Worm (Caenorhabditis elegans) whole organism, L1 larva: ENCODE measurements around the gene ZC132.3.
A peak's percentile ranks its signal among the peaks of the same experiment; 100 is the strongest.
"Not testable (repeated sequence)": the region's sequence is repeated elsewhere in the genome, so short reads cannot be mapped to it uniquely, and the experiment has no call there.

Experiments
- alr-1 ChIP-seq: fragments of 200-800 bp; sonication (Bioruptor generic); optimal IDR thresholded peaks from 2 replicates; lab custom pipeline; 2018; ENCODE audit warnings: borderline replicate concordance, mild to moderate bottlenecking, missing genetic modification characterization, missing compliant biosample characterization
- aly-2 ChIP-seq: fragments of 150-350 bp; optimal IDR thresholded peaks from 2 replicates; lab custom pipeline; 2014; ENCODE audit warnings: missing biosample characterization, missing genetic modification characterization
- ceh-88 ChIP-seq: fragments of 200-800 bp; sonication (Bioruptor generic); IDR thresholded peaks from 2 replicates; pipeline ENCODE4 v1.3.6; 2022; ENCODE audit warnings: missing genetic modification characterization, missing compliant biosample characterization
- ces-1 ChIP-seq: fragments of 150-350 bp; optimal IDR thresholded peaks from 2 replicates; lab custom pipeline; 2014; ENCODE audit warnings: missing biosample characterization, missing genetic modification reagents, missing genetic modification characterization
- efl-1 ChIP-seq, 4 experiments: fragments of 150-350 bp; optimal IDR thresholded peaks in 3 of 4; peaks in 1 of 4; 1 replicate in 1 of 4; 2 replicates in 3 of 4; lab custom pipeline; 2014; ENCODE audit warnings: missing biosample characterization in 2 of 4, missing genetic modification characterization in 2 of 4, missing genetic modification reagents in 2 of 4
- efl-3 ChIP-seq: fragments of 200-800 bp; sonication (Bioruptor generic); optimal IDR thresholded peaks from 2 replicates; lab custom pipeline; 2018; ENCODE audit warnings: mild to moderate bottlenecking, missing genetic modification characterization, missing compliant biosample characterization
- egl-13 ChIP-seq: sonication (generic microtip); optimal IDR thresholded peaks from 2 replicates; lab custom pipeline; 2016; ENCODE audit warnings: missing genotype, missing genetic modification reagents, missing genetic modification characterization, missing compliant biosample characterization
- egl-27 ChIP-seq, 2 experiments: fragments of 150-350 bp in 1 of 2; sonication (generic microtip); optimal IDR thresholded peaks; 3 replicates each; lab custom pipeline; 2017 to 2018; ENCODE audit warnings: missing biosample characterization in 2 of 2, missing genetic modification characterization in 2 of 2, missing genetic modification reagents in 2 of 2
- elt-3 ChIP-seq, 6 experiments: fragments of 150-350 bp in 1 of 6; sonication (generic microtip); optimal IDR thresholded peaks; 2 replicates each; lab custom pipeline; 2017 to 2018; ENCODE audit warnings: missing biosample characterization in 6 of 6, missing genetic modification characterization in 6 of 6, inconsistent platforms in 1 of 6
- fkh-4 ChIP-seq: sonication (generic microtip); optimal IDR thresholded peaks from 2 replicates; lab custom pipeline; 2016; ENCODE audit warnings: missing compliant biosample characterization, missing genetic modification characterization, borderline replicate concordance
- grh-1 ChIP-seq: fragments of 200-800 bp; sonication (Bioruptor generic); IDR thresholded peaks from 2 replicates; pipeline ENCODE4 v1.3.6; 2022; ENCODE audit warnings: missing genetic modification reagents, missing genetic modification characterization, missing compliant biosample characterization
- lin-14 ChIP-seq: fragments of 200-800 bp; sonication (Bioruptor generic); optimal IDR thresholded peaks from 2 replicates; lab custom pipeline; 2018; ENCODE audit warnings: mild to moderate bottlenecking, missing genetic modification characterization, moderate library complexity, missing compliant biosample characterization
- lin-35 ChIP-seq, 2 experiments: fragments of 150-350 bp; optimal IDR thresholded peaks; 2 replicates each; lab custom pipeline; 2014; ENCODE audit warnings: missing biosample characterization in 2 of 2, missing genetic modification characterization in 2 of 2, missing genetic modification reagents in 2 of 2
- mef-2 ChIP-seq: fragments of 150-350 bp; optimal IDR thresholded peaks from 2 replicates; lab custom pipeline; 2014; ENCODE audit warnings: missing biosample characterization, missing genetic modification characterization
- nhr-76 ChIP-seq: sonication (generic microtip); optimal IDR thresholded peaks from 2 replicates; lab custom pipeline; 2017; ENCODE audit warnings: missing biosample characterization, missing genetic modification characterization
- nhr-84 ChIP-seq: sonication (generic microtip); optimal IDR thresholded peaks from 2 replicates; lab custom pipeline; 2017; ENCODE audit warnings: missing biosample characterization, missing genetic modification characterization
- nhr-85 ChIP-seq: sonication (generic microtip); peaks from one replicate; lab custom pipeline; 2016; ENCODE audit warnings: missing genetic modification characterization, inconsistent platforms, missing compliant biosample characterization
- pax-3 ChIP-seq: fragments of 200-800 bp; sonication (Bioruptor generic); optimal IDR thresholded peaks from 2 replicates; lab custom pipeline; 2018; ENCODE audit warnings: mild to moderate bottlenecking, missing genetic modification characterization, moderate library complexity, missing compliant biosample characterization
- skn-1 ChIP-seq: fragments of 150-350 bp; optimal IDR thresholded peaks from 2 replicates; lab custom pipeline; 2014; ENCODE audit warnings: missing biosample characterization, missing genetic modification characterization
- zip-4 ChIP-seq: fragments of 200-800 bp; sonication (Bioruptor generic); optimal IDR thresholded peaks from 2 replicates; lab custom pipeline; 2018; ENCODE audit warnings: mild to moderate bottlenecking, missing genetic modification characterization, moderate library complexity, missing compliant biosample characterization

The ZC132.3 gene

DNA sequence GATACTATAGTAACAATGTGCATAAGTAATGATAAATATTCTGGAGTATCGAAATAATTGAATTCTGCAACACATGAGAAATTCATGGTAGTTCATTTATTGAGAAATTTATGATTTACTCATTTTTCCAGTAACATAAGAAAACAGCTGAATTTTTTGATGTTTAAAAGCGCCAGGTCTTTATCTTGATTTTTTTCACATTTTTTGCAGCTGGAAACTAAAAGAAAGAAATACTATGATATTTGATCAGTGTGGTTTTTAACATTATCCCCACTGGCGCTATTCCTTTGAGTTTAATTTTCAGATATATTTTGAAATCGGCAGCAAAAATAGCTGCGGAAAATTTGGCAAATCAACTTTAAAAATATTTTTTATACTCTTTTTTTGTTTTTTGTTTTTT, 6.2 kb downstream of the ZC132.3 start, which contains the start of gene srh-194:
Gene srh-194 (minus strand): TSS at position 101 of the 400 bp plus-strand sequence.
- TF ChIP-seq nhr-85 (tag; lab: Kevin White, UChicago), result peak; percentile 6
- TF ChIP-seq, all 84 proteins: peak for 1; not testable (repeated sequence) for 83

DNA sequence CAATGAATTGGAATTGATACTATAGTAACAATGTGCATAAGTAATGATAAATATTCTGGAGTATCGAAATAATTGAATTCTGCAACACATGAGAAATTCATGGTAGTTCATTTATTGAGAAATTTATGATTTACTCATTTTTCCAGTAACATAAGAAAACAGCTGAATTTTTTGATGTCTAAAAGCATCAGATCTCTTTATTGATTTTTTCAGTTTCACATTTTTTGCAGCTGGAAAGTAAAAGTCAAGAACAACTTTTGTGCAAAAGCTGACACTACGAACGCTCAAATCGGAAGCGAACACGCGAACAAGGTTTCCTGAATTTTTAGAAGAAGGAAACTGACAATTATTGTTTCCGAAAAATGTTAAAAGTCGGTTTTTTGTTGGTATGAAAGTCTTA, 9.5 kb downstream of the ZC132.3 start, which contains the start of gene srh-193:
Gene srh-193 (minus strand): TSS at position 101 of the 400 bp plus-strand sequence.
- not testable (repeated sequence) for TF ChIP-seq efl-1 (optimal IDR thresholded peaks at IDR 0.05; lab: Kevin White, UChicago)
- peak in 1 of 2 experiments; percentile 71 for TF ChIP-seq efl-1 (GFP tag; optimal IDR thresholded peaks at IDR 0.05 in 1 of 2; lab: Kevin White, UChicago)

DNA sequence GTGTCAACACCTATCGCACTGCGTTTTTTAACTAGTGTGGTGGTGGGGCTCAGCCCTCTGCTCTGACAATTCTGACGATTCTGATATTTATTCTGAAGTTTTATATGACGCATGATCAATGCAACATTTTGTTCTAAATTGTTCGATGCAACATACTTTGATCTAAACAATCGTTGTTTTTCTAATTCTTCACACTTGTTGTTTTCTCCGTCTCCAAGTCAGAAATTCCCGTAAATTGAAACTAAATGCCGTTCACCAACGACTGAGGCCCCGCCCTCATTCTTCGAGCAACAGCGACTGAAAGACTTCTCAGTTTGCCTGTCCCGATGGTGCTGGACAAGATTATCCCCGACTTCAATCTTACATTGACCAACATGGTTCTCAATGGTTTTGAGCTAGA, 14.9 kb downstream of the ZC132.3 start, which contains the start of gene srt-19:
Gene srt-19 (plus strand): TSS at position 301 of the 400 bp plus-strand sequence.
- TF ChIP-seq egl-13 (tag; lab: Kevin White, UChicago); aly-2 (tag; lab: Kevin White, UChicago); grh-1 (GFP tag; lab: Robert Waterston, UW): not testable (repeated sequence)

DNA sequence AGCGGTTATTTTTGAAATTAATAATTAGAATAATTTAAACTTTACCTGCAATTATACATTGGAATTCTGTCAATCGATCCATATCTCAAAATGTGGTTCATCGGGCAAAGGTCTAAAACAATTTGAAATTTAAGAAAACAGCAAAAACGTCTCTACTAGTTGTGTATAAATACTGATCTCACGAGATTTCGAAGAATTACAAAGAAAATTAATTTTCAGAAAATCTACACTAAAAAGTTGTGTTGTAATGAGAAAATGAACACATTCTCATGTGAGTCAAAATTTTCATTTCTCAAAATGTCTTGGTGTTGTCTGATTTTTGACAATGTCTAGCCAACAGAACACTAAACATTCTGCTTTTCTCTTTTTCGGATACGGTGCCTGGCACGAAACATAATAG, 17.9 kb downstream of the ZC132.3 start, which contains the start of gene srt-37:
Gene srt-37 (minus strand): TSS at position 101 of the 400 bp plus-strand sequence.
- TF ChIP-seq lin-35 (GFP tag; optimal IDR thresholded peaks at IDR 0.05; lab: Kevin White, UChicago); mef-2 (tag; lab: Kevin White, UChicago); skn-1 (tag; lab: Kevin White, UChicago): not testable (repeated sequence)
- TF ChIP-seq, all 84 proteins: peak for 0; not testable (repeated sequence) for 84

DNA sequence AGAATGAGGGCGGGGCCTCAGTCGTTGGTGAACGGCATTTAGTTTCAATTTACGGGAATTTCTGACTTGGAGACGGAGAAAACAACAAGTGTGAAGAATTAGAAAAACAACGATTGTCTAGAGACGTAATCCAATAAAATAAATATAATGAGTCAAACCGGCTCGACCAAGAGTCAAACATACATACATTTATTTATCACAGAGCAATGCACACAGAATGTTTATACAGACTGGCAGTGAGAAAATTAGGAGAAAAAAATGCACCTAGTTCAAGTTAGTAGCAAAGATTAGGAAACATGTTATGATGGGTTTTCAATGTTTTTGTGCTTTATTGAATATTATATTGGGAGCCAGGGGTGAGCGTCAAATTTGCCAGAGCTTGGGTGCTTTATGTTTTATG, 20.9 kb downstream of the ZC132.3 start, which contains the start of gene srt-20:
Gene srt-20 (minus strand): TSS at position 101 of the 400 bp plus-strand sequence.
- TF ChIP-seq pax-3 (tag; lab: Kevin White, UChicago); efl-3 (GFP tag; lab: Kevin White, UChicago); fkh-4 (tag; lab: Kevin White, UChicago): not testable (repeated sequence)

DNA sequence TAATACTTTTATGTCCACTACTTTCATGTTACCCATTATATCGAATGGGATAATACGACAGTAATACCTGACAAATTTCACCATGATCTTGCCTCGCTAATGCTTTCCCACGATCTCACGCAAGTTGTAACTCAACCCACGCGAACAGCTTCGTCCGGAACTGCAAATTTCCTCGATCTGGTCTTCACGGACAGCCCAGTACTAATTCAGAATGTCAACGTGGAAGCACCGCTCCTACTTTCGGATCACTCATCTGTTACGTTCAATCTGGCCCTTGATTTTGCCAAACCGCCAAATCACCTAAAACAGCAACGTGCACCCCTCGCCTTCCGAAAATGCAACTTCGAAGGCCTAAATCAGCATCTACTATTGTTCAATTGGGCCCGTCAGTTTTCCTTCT, 26.3 kb downstream of the ZC132.3 start:
- TF ChIP-seq egl-27 (tag; optimal IDR thresholded peaks at IDR 0.05; lab: Kevin White, UChicago), result no peak
- TF ChIP-seq zip-4 (GFP tag; lab: Kevin White, UChicago), result no peak
- no peak for TF ChIP-seq nhr-84 (tag; lab: Kevin White, UChicago)

DNA sequence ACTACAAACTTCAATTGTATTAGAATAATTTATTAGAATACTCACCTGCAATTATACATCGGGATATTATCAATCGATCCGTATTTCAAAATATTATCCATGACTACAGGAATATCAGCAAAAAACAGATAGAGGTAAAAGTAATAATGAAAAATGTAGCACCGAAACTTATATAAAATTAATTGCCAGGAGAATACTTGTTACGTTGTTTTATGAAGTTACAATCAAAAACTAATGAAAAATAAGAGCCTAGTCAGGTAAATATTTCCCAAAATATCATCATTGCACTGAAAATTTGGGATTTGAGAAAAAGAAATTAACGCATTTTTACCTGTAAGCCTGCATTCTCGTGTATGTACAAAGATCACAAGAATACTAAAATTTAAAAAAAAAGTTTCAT, 28.4 kb downstream of the ZC132.3 start, which contains the start of gene srt-38:
Gene srt-38 (minus strand): TSS at position 101 of the 400 bp plus-strand sequence.
- not testable (repeated sequence) for TF ChIP-seq ceh-88 (GFP tag; lab: Robert Waterston, UW); ces-1 (GFP tag; lab: Kevin White, UChicago); lin-14
- TF ChIP-seq, all 84 proteins: peak for 0; not testable (repeated sequence) for 84

DNA sequence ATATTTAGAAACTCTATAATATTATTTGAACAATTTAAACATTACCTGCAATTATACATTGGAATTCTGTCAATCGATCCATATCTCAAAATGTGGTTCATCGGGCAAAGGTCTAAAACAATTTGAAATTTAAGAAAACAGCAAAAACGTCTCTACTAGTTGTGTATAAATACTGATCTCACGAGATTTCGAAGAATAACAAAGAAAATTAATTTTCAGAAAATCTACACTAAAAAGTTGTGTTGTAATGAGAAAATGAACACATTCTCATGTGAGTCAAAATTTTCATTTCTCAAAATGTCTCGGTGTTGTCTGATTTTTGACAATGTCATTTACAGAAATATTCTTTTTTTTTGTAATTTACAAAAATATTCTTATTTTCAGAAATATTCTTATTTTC, 31.4 kb downstream of the ZC132.3 start, which contains the start of gene srt-36:
Gene srt-36 (minus strand): TSS at position 101 of the 400 bp plus-strand sequence.
- TF ChIP-seq alr-1; nhr-76 (tag; lab: Kevin White, UChicago); nhr-85 (tag; lab: Kevin White, UChicago): not testable (repeated sequence)

DNA sequence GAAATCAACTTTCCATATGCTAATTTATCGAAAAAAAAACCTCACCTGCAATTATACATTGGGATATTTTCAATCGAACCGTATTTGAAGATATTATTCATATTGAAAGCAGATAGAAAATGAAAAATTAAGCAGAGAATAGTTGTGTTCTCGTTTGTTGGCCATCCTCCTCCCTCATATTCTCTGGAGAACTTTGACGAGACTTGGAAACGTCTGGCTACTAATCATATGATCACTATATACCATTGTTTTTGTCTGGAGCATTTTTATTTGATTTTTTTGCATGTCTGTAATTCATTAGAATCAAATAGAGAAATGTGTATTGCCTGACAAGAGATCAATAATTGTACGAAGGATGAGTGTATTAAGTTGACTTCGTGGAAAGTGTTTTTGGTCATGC, 35.1 kb downstream of the ZC132.3 start, which contains the start of gene srt-35:
Gene srt-35 (minus strand): TSS at position 101 of the 400 bp plus-strand sequence.
- TF ChIP-seq efl-3 (GFP tag; lab: Kevin White, UChicago), result no peak

DNA sequence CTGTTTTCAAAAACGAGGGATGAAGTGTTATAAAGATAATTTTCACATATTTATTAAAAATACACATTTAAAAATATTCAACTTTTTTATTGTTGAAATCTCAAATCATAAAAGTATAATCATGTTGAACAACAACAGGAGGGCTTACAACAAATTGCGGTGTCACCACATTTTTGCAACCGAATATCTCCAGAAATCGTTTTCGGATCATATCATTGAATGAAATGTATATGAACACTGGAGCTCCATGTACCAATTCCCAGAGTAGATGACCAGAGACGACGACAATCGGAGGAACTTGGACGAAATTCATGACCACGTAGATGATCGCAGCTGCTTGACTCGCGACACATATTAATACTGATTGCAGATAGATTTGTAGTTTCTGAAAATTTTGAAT, 38.3 kb downstream of the ZC132.3 start:
- TF ChIP-seq efl-1 (optimal IDR thresholded peaks at IDR 0.05; lab: Kevin White, UChicago), result no peak
- peak in 1 of 2 experiments; percentile 64 for TF ChIP-seq efl-1 (GFP tag; optimal IDR thresholded peaks at IDR 0.05 in 1 of 2; lab: Kevin White, UChicago)
- no peak for TF ChIP-seq elt-3 (tag; optimal IDR thresholded peaks at IDR 0.05; lab: Kevin White, UChicago)
